Fruit fly (Drosophila melanogaster) whole organism, embryonic: ENCODE measurements around the gene dome.

Experiments used
- CG10274 ChIP-seq: fragments of 200-800 bp; sonication (Bioruptor generic); optimal IDR thresholded peaks from 3 replicates; lab custom pipeline; 2017; ENCODE audit warnings: missing biosample characterization, mild to moderate bottlenecking, missing genetic modification characterization
- CG10979 ChIP-seq: fragments of 200-800 bp; sonication (Bioruptor generic); optimal IDR thresholded peaks from 2 replicates; lab custom pipeline; 2018; ENCODE audit warnings: missing biosample characterization, mild to moderate bottlenecking, missing genetic modification characterization, moderate library complexity
- CG12155 ChIP-seq: fragments of 200-800 bp; sonication (Bioruptor generic); optimal IDR thresholded peaks from 3 replicates; lab custom pipeline; 2016; ENCODE audit warnings: missing biosample characterization, missing genetic modification characterization
- CG12219 ChIP-seq: fragments of 200-800 bp; sonication (Bioruptor generic); optimal IDR thresholded peaks from 3 replicates; lab custom pipeline; 2018; ENCODE audit warnings: missing biosample characterization, mild to moderate bottlenecking, missing genetic modification characterization
- CG13424 ChIP-seq: fragments of 200-800 bp; sonication (Bioruptor generic); optimal IDR thresholded peaks from 2 replicates; lab custom pipeline; 2019; ENCODE audit warnings: missing biosample characterization, mild to moderate bottlenecking, missing genetic modification characterization, moderate library complexity
- CG14667 ChIP-seq: fragments of 200-800 bp; sonication (Bioruptor generic); IDR thresholded peaks from 2 replicates; pipeline ENCODE4 v1.3.6; 2022; ENCODE audit warnings: missing biosample characterization, missing genetic modification characterization
- CG17328 ChIP-seq: fragments of 200-800 bp; sonication (Bioruptor generic); IDR thresholded peaks from 2 replicates; pipeline ENCODE4 v1.3.6; 2022; ENCODE audit warnings: missing biosample characterization, missing genetic modification characterization
- CG2120 ChIP-seq: fragments of 200-800 bp; sonication (Bioruptor generic); optimal IDR thresholded peaks from 3 replicates; lab custom pipeline; 2016; ENCODE audit warnings: missing biosample characterization, missing genetic modification characterization
- CG2889 ChIP-seq: fragments of 200-800 bp; sonication (Bioruptor generic); IDR thresholded peaks from 3 replicates; pipeline ENCODE4 v1.3.6; 2022; ENCODE audit warnings: missing biosample characterization, missing genetic modification characterization
- CG3065 ChIP-seq: fragments of 200-800 bp; sonication (Bioruptor generic); optimal IDR thresholded peaks from 2 replicates; lab custom pipeline; 2016; ENCODE audit warnings: missing biosample characterization, missing genetic modification characterization
- CG33557 ChIP-seq: fragments of 200-800 bp; sonication (Bioruptor generic); optimal IDR thresholded peaks from 2 replicates; lab custom pipeline; 2019; ENCODE audit warnings: missing biosample characterization, mild to moderate bottlenecking, missing genetic modification characterization, moderate library complexity
- CG3407 ChIP-seq: fragments of 200-800 bp; sonication (Bioruptor generic); optimal IDR thresholded peaks from 2 replicates; lab custom pipeline; 2018; ENCODE audit warnings: missing biosample characterization, mild to moderate bottlenecking, missing genetic modification characterization
- CG6765 ChIP-seq: fragments of 200-800 bp; sonication (Bioruptor generic); optimal IDR thresholded peaks from 3 replicates; lab custom pipeline; 2017; ENCODE audit warnings: missing biosample characterization, mild to moderate bottlenecking, missing genetic modification characterization
- CG6813 ChIP-seq: fragments of 200-800 bp; sonication (Bioruptor generic); optimal IDR thresholded peaks from 2 replicates; lab custom pipeline; 2017; ENCODE audit warnings: missing biosample characterization, missing genetic modification characterization, mild to moderate bottlenecking, moderate library complexity, missing genetic modification reagents
- CG7839 ChIP-seq: fragments of 200-800 bp; sonication (Bioruptor generic); optimal IDR thresholded peaks from 3 replicates; lab custom pipeline; 2018; ENCODE audit warnings: missing biosample characterization, mild to moderate bottlenecking, missing genetic modification characterization, moderate library complexity
- CG8765 ChIP-seq: fragments of 200-800 bp; sonication (Bioruptor generic); IDR thresholded peaks from 2 replicates; pipeline ENCODE4 v1.3.6; 2022; ENCODE audit warnings: missing biosample characterization, missing genetic modification characterization
- Dbx ChIP-seq: fragments of 200-800 bp; sonication (Bioruptor generic); IDR thresholded peaks from 3 replicates; pipeline ENCODE4 v1.3.6; 2022; ENCODE audit warnings: missing biosample characterization, missing genetic modification characterization
- E2f2 ChIP-seq: fragments of 200-800 bp; sonication (Bioruptor generic); IDR thresholded peaks from 2 replicates; pipeline ENCODE4 v1.3.6; 2022; ENCODE audit warnings: missing biosample characterization, missing genetic modification characterization
- Elba2 ChIP-seq: fragments of 200-800 bp; sonication (Bioruptor generic); optimal IDR thresholded peaks from 3 replicates; lab custom pipeline; 2016; ENCODE audit warnings: missing biosample characterization, missing genetic modification characterization
- GATAe ChIP-seq: fragments of 200-800 bp; sonication (Bioruptor generic); conservative IDR thresholded peaks from 2 replicates; pipeline ENCODE4 v1.3.6; 2022; ENCODE audit warnings: missing biosample characterization, missing genetic modification characterization
- MBD-R2 ChIP-seq: fragments of 200-800 bp; sonication (Bioruptor generic); IDR thresholded peaks from 2 replicates; pipeline ENCODE4 v1.3.6; 2022; ENCODE audit warnings: missing biosample characterization, missing genetic modification characterization
- Mrtf ChIP-seq: fragments of 200-800 bp; sonication (Bioruptor generic); IDR thresholded peaks from 3 replicates; pipeline ENCODE4 v1.3.6; 2022; ENCODE audit warnings: missing biosample characterization, missing genetic modification characterization
- NFAT ChIP-seq: fragments of 200-800 bp; sonication (Bioruptor generic); IDR thresholded peaks from 2 replicates; pipeline ENCODE4 v1.3.6; 2022; ENCODE audit warnings: missing biosample characterization, missing genetic modification characterization
- Pdp1 ChIP-seq, 2 experiments: fragments of 200-800 bp; sonication (Bioruptor generic); optimal IDR thresholded peaks; 3 replicates each; lab custom pipeline; 2016; ENCODE audit warnings: missing biosample characterization in 2 of 2, missing genetic modification characterization in 2 of 2, mild to moderate bottlenecking in 1 of 2, moderate library complexity in 1 of 2
- Rfx ChIP-seq: fragments of 200-800 bp; sonication (Bioruptor generic); IDR thresholded peaks from 2 replicates; pipeline ENCODE4 v1.3.6; 2022; ENCODE audit warnings: missing biosample characterization, missing genetic modification characterization
- Xbp1 ChIP-seq: fragments of 200-800 bp; sonication (Bioruptor generic); optimal IDR thresholded peaks from 3 replicates; lab custom pipeline; 2016; ENCODE audit warnings: missing biosample characterization, mild to moderate bottlenecking, missing genetic modification characterization
- bigmax ChIP-seq: fragments of 200-800 bp; sonication (Bioruptor generic); optimal IDR thresholded peaks from 2 replicates; lab custom pipeline; 2018; ENCODE audit warnings: missing biosample characterization, mild to moderate bottlenecking, missing genetic modification characterization
- chinmo ChIP-seq: fragments of 200-800 bp; sonication (Bioruptor generic); IDR thresholded peaks from 4 replicates; pipeline ENCODE4 v1.3.6; 2022; ENCODE audit warnings: missing biosample characterization, missing genetic modification characterization; ENCODE audit not compliant: partially characterized antibody
- ci ChIP-seq: fragments of 200-800 bp; sonication (Bioruptor generic); IDR thresholded peaks from 3 replicates; pipeline ENCODE4 v1.3.6; 2022; ENCODE audit warnings: missing biosample characterization, missing genetic modification characterization
- dm ChIP-seq: fragments of 200-800 bp; sonication (Bioruptor generic); optimal IDR thresholded peaks from 3 replicates; lab custom pipeline; 2016; ENCODE audit warnings: missing biosample characterization, missing genetic modification characterization
- dmrt11E ChIP-seq: fragments of 200-800 bp; sonication (Bioruptor generic); optimal IDR thresholded peaks from 3 replicates; lab custom pipeline; 2018; ENCODE audit warnings: missing biosample characterization, mild to moderate bottlenecking, missing genetic modification characterization, moderate library complexity
- ems ChIP-seq: fragments of 200-800 bp; sonication (Bioruptor generic); optimal IDR thresholded peaks from 3 replicates; lab custom pipeline; 2016; ENCODE audit warnings: missing biosample characterization, missing genetic modification characterization
- grau ChIP-seq: fragments of 200-800 bp; optimal IDR thresholded peaks from 3 replicates; lab custom pipeline; 2019; ENCODE audit warnings: missing biosample characterization, mild to moderate bottlenecking, missing genetic modification characterization, moderate library complexity
- grn ChIP-seq: fragments of 200-800 bp; sonication (Bioruptor generic); optimal IDR thresholded peaks from 3 replicates; lab custom pipeline; 2017; ENCODE audit warnings: missing biosample characterization, missing genetic modification characterization
- gro ChIP-seq: fragments of 200-800 bp; sonication (Bioruptor generic); optimal IDR thresholded peaks from 2 replicates; lab custom pipeline; 2016; ENCODE audit warnings: missing biosample characterization, missing genetic modification characterization
- gsb-n ChIP-seq: fragments of 200-800 bp; sonication (Bioruptor generic); optimal IDR thresholded peaks from 3 replicates; lab custom pipeline; 2018; ENCODE audit warnings: missing biosample characterization, mild to moderate bottlenecking, missing genetic modification characterization
- hth ChIP-seq: fragments of >200 bp; optimal IDR thresholded peaks from 2 replicates; lab custom pipeline; 2017; ENCODE audit warnings: inconsistent platforms
- lilli ChIP-seq: fragments of 200-800 bp; sonication (Bioruptor generic); optimal IDR thresholded peaks from 3 replicates; lab custom pipeline; 2016; ENCODE audit warnings: missing biosample characterization, missing genetic modification characterization
- luna ChIP-seq: fragments of 200-800 bp; sonication (Bioruptor generic); optimal IDR thresholded peaks from 2 replicates; lab custom pipeline; 2016; ENCODE audit warnings: missing biosample characterization, missing genetic modification characterization
- nmo ChIP-seq: fragments of 200-800 bp; sonication (Bioruptor generic); optimal IDR thresholded peaks from 2 replicates; lab custom pipeline; 2018; ENCODE audit warnings: missing biosample characterization, mild to moderate bottlenecking, missing genetic modification characterization, moderate library complexity
- pan ChIP-seq, 4 experiments: fragments of >200 bp in 3 of 4; fragments of 200-800 bp in 1 of 4; sonication (Bioruptor generic) in 1 of 4; optimal IDR thresholded peaks in 3 of 4; IDR thresholded peaks in 1 of 4; 2 replicates each; pipeline versions ENCODE4 v1.3.6 to Lab custom; 2017 to 2022; ENCODE audit warnings: missing biosample characterization in 2 of 4, missing genetic modification characterization in 2 of 4, mixed read lengths in 1 of 4
- pnt ChIP-seq: fragments of 200-800 bp; sonication (Bioruptor generic); optimal IDR thresholded peaks from 3 replicates; lab custom pipeline; 2016; ENCODE audit warnings: missing biosample characterization, missing genetic modification characterization
- sens ChIP-seq: fragments of 200-800 bp; sonication (Bioruptor generic); peaks from one replicate; lab custom pipeline; 2016; ENCODE audit warnings: missing biosample characterization, missing genetic modification characterization
- shn ChIP-seq: fragments of 200-800 bp; sonication (Bioruptor generic); optimal IDR thresholded peaks from 3 replicates; lab custom pipeline; 2016; ENCODE audit warnings: missing biosample characterization, missing genetic modification characterization
- slbo ChIP-seq: fragments of 200-800 bp; sonication (Bioruptor generic); IDR thresholded peaks from 2 replicates; pipeline ENCODE4 v1.3.6; 2022; ENCODE audit warnings: missing biosample characterization, missing genetic modification characterization
- stwl ChIP-seq: fragments of 200-800 bp; sonication (Bioruptor generic); optimal IDR thresholded peaks from 3 replicates; lab custom pipeline; 2018; ENCODE audit warnings: missing biosample characterization, mild to moderate bottlenecking, missing genetic modification characterization, moderate library complexity
- tio ChIP-seq: fragments of 200-800 bp; sonication (Bioruptor generic); optimal IDR thresholded peaks from 2 replicates; lab custom pipeline; 2017; ENCODE audit warnings: missing biosample characterization, missing genetic modification characterization, inconsistent platforms
- ttk ChIP-seq: fragments of 200-800 bp; sonication (Bioruptor generic); IDR thresholded peaks from 2 replicates; pipeline ENCODE4 v2.1.2; 2022; ENCODE audit warnings: missing biosample characterization, missing genetic modification characterization
- twi ChIP-seq: fragments of 200-800 bp; optimal IDR thresholded peaks from 2 replicates; lab custom pipeline; 2019; ENCODE audit warnings: missing biosample characterization, mild to moderate bottlenecking, missing genetic modification characterization, moderate library complexity
- wdn ChIP-seq: fragments of 200-800 bp; sonication (Bioruptor generic); IDR thresholded peaks from 2 replicates; pipeline ENCODE4 v1.3.6; 2022; ENCODE audit warnings: missing biosample characterization, missing genetic modification characterization

Gene dome

dm6 chrX:19666991-19667409 is 16.3 kb downstream of the dome start, which contains the start of gene Zw (continued):
- TF ChIP-seq Dbx (GFP tag; lab: Robert Waterston, UW): peak; percentile 58; the same call in 2 of the 3 replicates
- peak; percentile 81 for TF ChIP-seq NFAT (GFP tag; lab: Robert Waterston, UW)
- peak; percentile 86 for TF ChIP-seq slbo (GFP tag; lab: Robert Waterston, UW)
- peak; percentile 62 for TF ChIP-seq CG14667
- peak; percentile 30 for TF ChIP-seq pnt (GFP tag; lab: Kevin White, UChicago)
- TF ChIP-seq twi: peak; percentile 36
- peak; percentile 35 for TF ChIP-seq shn
- TF ChIP-seq Mrtf (GFP tag; lab: Robert Waterston, UW): peak; percentile 64; the same call in 2 of the 3 replicates
- peak; percentile 30 for TF ChIP-seq dmrt11E (tag; lab: Kevin White, UChicago)
- TF ChIP-seq Rfx (GFP tag; lab: Robert Waterston, UW): peak; percentile 87
- peak; percentile 37; the same call in 1 of the 2 replicates for TF ChIP-seq CG17328 (GFP tag; lab: Robert Waterston, UW)
- TF ChIP-seq CG13424 (tag; lab: Kevin White, UChicago): peak; percentile 39
- 0 out of 2 replicates have a peak, but pooled peaks have one; percentile 28 for TF ChIP-seq wdn
- no peak for TF ChIP-seq bigmax
- peak; percentile 46 for TF ChIP-seq nmo
- TF ChIP-seq dm: peak; percentile 5
- TF ChIP-seq CG3407 (GFP tag; lab: Kevin White, UChicago): no peak
- peak; percentile 66 for TF ChIP-seq CG7839 (tag; lab: Kevin White, UChicago)
- TF ChIP-seq Pdp1 (GFP tag; optimal IDR thresholded peaks at IDR 0.05; lab: Kevin White, UChicago): peak; percentile 38 to 43
- TF ChIP-seq CG2889 (GFP tag; lab: Robert Waterston, UW): 0 out of 3 replicates have a peak, but pooled peaks have one; percentile 29
- no peak for TF ChIP-seq CG6813
- TF ChIP-seq CG33557 (GFP tag; lab: Kevin White, UChicago): peak; percentile 29
- peak; percentile 35; the same call in 1 of the 2 replicates for TF ChIP-seq E2f2 (GFP tag; lab: Robert Waterston, UW)
- TF ChIP-seq CG12219 (GFP tag; lab: Kevin White, UChicago): peak; percentile 28
- peak; percentile 19 for TF ChIP-seq CG12155 (GFP tag; lab: Kevin White, UChicago)
- TF ChIP-seq hth: no peak
- peak; percentile 53 for TF ChIP-seq gro (GFP tag; lab: Kevin White, UChicago)
- TF ChIP-seq ttk (GFP tag; lab: Robert Waterston, UW): peak; percentile 45; the same call in 1 of the 2 replicates
- peak; percentile 81 for TF ChIP-seq sens (GFP tag; lab: Kevin White, UChicago)

dm6 chrX:19665684-19666141 is 17.6 kb downstream of the dome start:
- peak; percentile 31 for TF ChIP-seq Xbp1 (GFP tag; lab: Kevin White, UChicago)
- no peak for TF ChIP-seq CG10274 (GFP tag; lab: Kevin White, UChicago)
- no peak for TF ChIP-seq stwl (tag; lab: Kevin White, UChicago)
- no peak for TF ChIP-seq gsb-n (tag; lab: Kevin White, UChicago)
- peak; percentile 54 for TF ChIP-seq lilli (GFP tag; lab: Kevin White, UChicago)
- TF ChIP-seq ci: peak; percentile 60
- TF ChIP-seq shn: peak; percentile 45
- TF ChIP-seq sens (GFP tag; lab: Kevin White, UChicago): peak; percentile 75
- TF ChIP-seq luna (GFP tag; lab: Kevin White, UChicago): no peak
- no peak for TF ChIP-seq tio (GFP tag; lab: Kevin White, UChicago)
- TF ChIP-seq chinmo (GFP tag; lab: Robert Waterston, UW): peak; percentile 88
- TF ChIP-seq pan (optimal IDR thresholded peaks at IDR 0.05; lab: Kevin White, UChicago): no peak
- TF ChIP-seq pan (GFP tag; optimal IDR thresholded peaks at IDR 0.05 in 1 of 2, IDR thresholded peaks at IDR 0.05 in 1 of 2): peak in 1 of 2 experiments; percentile 51
- peak; percentile 24 for TF ChIP-seq ems (GFP tag; lab: Kevin White, UChicago)
- TF ChIP-seq CG14667: peak; percentile 35; the same call in 1 of the 2 replicates
- peak; percentile 41 for TF ChIP-seq grn (GFP tag; lab: Kevin White, UChicago)
- no peak for TF ChIP-seq CG6765 (GFP tag; lab: Kevin White, UChicago)
- no peak for TF ChIP-seq Elba2
- TF ChIP-seq grau (tag; lab: Kevin White, UChicago): peak; percentile 35
- TF ChIP-seq GATAe: no peak
- 0 out of 2 replicates have a peak, but pooled peaks have one; percentile 23 for TF ChIP-seq MBD-R2 (GFP tag; lab: Robert Waterston, UW)
- TF ChIP-seq CG8765 (GFP tag; lab: Robert Waterston, UW): 0 out of 2 replicates have a peak, but pooled peaks have one; percentile 6
- no peak for TF ChIP-seq CG10979
- TF ChIP-seq CG3065: no peak
- peak; percentile 61 for TF ChIP-seq CG2120 (GFP tag; lab: Kevin White, UChicago)
